Worm (Caenorhabditis elegans) whole organism, early embryonic: ENCODE data around the gene srh-245.

Source experiments
- B0310.2 ChIP-seq: sonication (generic microtip); optimal IDR thresholded peaks from 2 replicates; lab custom pipeline; 2016; ENCODE audit warnings: mild to moderate bottlenecking, missing genetic modification characterization, missing compliant biosample characterization
- F13C5.2 ChIP-seq: sonication (generic microtip); optimal IDR thresholded peaks from 2 replicates; lab custom pipeline; 2017; ENCODE audit warnings: mild to moderate bottlenecking, missing genetic modification characterization, inconsistent platforms, missing compliant biosample characterization
- aly-1 ChIP-seq: sonication (generic microtip); optimal IDR thresholded peaks from 2 replicates; lab custom pipeline; 2016; ENCODE audit warnings: missing genetic modification characterization, missing compliant biosample characterization
- ama-1 ChIP-seq: fragments of 150-350 bp; optimal IDR thresholded peaks from 2 replicates; lab custom pipeline; 2014
- ceh-13 ChIP-seq: fragments of 200-800 bp; sonication (Bioruptor generic); optimal IDR thresholded peaks from 2 replicates; lab custom pipeline; 2018; ENCODE audit warnings: mild to moderate bottlenecking, missing genetic modification characterization, missing compliant biosample characterization
- ceh-36 ChIP-seq: sonication (generic microtip); optimal IDR thresholded peaks from 2 replicates; lab custom pipeline; 2016; ENCODE audit warnings: missing genetic modification characterization, inconsistent platforms, missing compliant biosample characterization
- ets-7 ChIP-seq: sonication (generic microtip); optimal IDR thresholded peaks from 2 replicates; lab custom pipeline; 2016; ENCODE audit warnings: missing genotype, missing genetic modification characterization, missing compliant biosample characterization
- flt-1 ChIP-seq: fragments of 200-800 bp; sonication (Bioruptor generic); IDR thresholded peaks from 2 replicates; pipeline ENCODE4 v1.3.6; 2022; ENCODE audit warnings: missing genetic modification characterization, missing compliant biosample characterization
- hmbx-1 ChIP-seq: sonication (generic microtip); optimal IDR thresholded peaks from 2 replicates; lab custom pipeline; 2016; ENCODE audit warnings: mild to moderate bottlenecking, missing genetic modification characterization, missing compliant biosample characterization
- hmg-4 ChIP-seq: fragments of 200-800 bp; sonication (Bioruptor generic); optimal IDR thresholded peaks from 2 replicates; lab custom pipeline; 2018; ENCODE audit warnings: mild to moderate bottlenecking, missing genetic modification characterization, missing compliant biosample characterization
- hnd-1 ChIP-seq: sonication (generic microtip); optimal IDR thresholded peaks from 2 replicates; lab custom pipeline; 2016; ENCODE audit warnings: missing genetic modification characterization, missing compliant biosample characterization
- pes-1 ChIP-seq: fragments of 200-800 bp; sonication (Bioruptor generic); IDR thresholded peaks from 2 replicates; pipeline ENCODE4 v1.3.6; 2022; ENCODE audit warnings: missing genetic modification reagents, missing genetic modification characterization, missing compliant biosample characterization
- scrt-1 ChIP-seq: fragments of 200-800 bp; sonication (Bioruptor generic); IDR thresholded peaks from 2 replicates; pipeline ENCODE4 v1.3.6; 2022; ENCODE audit warnings: missing genetic modification characterization, missing compliant biosample characterization
- sea-1 ChIP-seq: fragments of 200-800 bp; sonication (Bioruptor generic); conservative IDR thresholded peaks from 2 replicates; pipeline ENCODE4 v1.3.6; 2022; ENCODE audit warnings: missing genetic modification characterization, missing compliant biosample characterization
- tbx-11 ChIP-seq: fragments of 200-800 bp; sonication (Bioruptor generic); IDR thresholded peaks from 2 replicates; pipeline ENCODE4 v1.3.6; 2022; ENCODE audit warnings: missing genetic modification characterization, missing compliant biosample characterization
- tbx-37 ChIP-seq: fragments of 200-800 bp; sonication (Bioruptor generic); conservative IDR thresholded peaks from 2 replicates; pipeline ENCODE4 v1.3.6; 2022; ENCODE audit warnings: missing genetic modification reagents, missing genetic modification characterization, missing compliant biosample characterization
- tra-4 ChIP-seq: sonication (generic microtip); optimal IDR thresholded peaks from 2 replicates; lab custom pipeline; 2017; ENCODE audit warnings: missing genetic modification characterization, missing compliant biosample characterization

Gene srh-245

DNA sequence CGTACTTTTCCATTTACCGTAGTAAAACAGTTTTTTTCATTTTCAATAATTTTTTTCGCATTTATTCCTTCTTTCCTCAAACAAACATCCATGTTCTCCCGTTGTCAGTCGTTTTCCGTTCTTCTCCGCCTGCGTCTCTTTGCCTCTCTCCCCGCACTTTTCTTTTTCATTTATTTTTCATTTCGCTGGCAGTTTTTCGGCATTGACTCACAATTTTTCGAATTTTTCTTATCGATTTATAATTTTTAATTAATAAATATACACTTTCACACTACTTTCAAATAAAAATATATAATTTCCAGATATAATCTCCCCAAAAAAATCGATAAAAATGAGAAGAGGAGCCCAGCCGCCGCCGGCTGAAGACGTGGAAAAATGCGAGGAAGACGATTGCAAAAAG lies 31.7 kb upstream of the srh-245 start, which contains the start of gene H25P19.1:
Gene H25P19.1, plus strand, starts transcription at position 301 of the 400 bp plus-strand sequence.
- TF ChIP-seq tra-4 (no peak), hmbx-1 (no peak), tbx-11 (GFP tag; lab: Robert Waterston, UW) (no peak), tbx-37 (GFP tag; lab: Robert Waterston, UW) (no peak), pes-1 (GFP tag; lab: Robert Waterston, UW) (no peak), flt-1 (no peak), ama-1 (lab: Kevin White, UChicago) (no peak), B0310.2 (tag; lab: Kevin White, UChicago) (no peak), hnd-1 (no peak), sea-1 (GFP tag; lab: Robert Waterston, UW) (no peak), ceh-13 (GFP tag; lab: Kevin White, UChicago) (no peak), ceh-36 (no peak)

DNA sequence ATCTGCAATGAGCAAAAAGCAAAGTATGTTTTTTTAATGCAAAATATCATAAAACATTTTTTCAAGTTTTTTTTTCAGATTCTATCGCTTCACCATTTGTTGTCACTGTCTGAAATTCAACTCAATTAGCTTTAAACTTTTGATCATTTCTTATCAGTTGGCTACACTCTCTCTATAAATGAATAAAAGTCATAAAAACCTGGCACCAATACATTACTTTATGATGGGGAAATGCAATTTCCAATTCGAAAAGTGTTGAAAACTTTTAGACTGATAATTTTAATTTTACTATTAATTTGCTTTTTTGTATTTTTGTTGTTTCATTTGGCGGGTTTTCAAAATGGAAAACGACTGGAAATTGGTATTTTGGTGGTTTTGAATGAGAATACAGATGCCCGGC lies 28.1 kb upstream of the srh-245 start, which contains the start of gene F31F4.1:
Gene F31F4.1, plus strand, starts transcription at position 203 of the 400 bp plus-strand sequence.
- TF ChIP-seq ama-1 (lab: Kevin White, UChicago) (no peak), tbx-37 (GFP tag; lab: Robert Waterston, UW) (no peak), ets-7 (tag; lab: Kevin White, UChicago) (no peak), hmbx-1 (no peak), hmg-4 (GFP tag; lab: Kevin White, UChicago) (no peak), F13C5.2 (tag; lab: Kevin White, UChicago) (no peak), tra-4 (no peak), tbx-11 (GFP tag; lab: Robert Waterston, UW) (no peak), B0310.2 (tag; lab: Kevin White, UChicago) (no peak), sea-1 (GFP tag; lab: Robert Waterston, UW) (no peak)

DNA sequence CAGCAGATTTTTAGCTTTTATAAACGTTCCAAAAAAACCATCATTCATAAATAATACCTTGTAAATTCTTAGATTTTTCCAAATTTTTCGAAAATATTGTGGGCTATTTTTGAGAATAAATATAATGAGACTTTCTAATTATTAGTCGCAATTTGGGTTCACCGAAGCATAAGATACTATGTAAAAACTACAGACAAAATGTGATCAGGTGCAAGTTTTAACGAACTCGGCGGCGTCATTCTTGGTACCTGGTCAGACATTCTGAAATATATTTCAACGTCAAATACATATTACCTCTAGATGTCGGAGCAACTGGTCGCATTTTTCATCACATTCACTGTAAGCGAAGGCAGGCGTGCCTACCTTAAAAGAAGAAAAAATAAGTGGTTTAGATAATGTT lies 26.3 kb upstream of the srh-245 start, which contains the start of gene srx-23:
Gene srx-23, plus strand, starts transcription at position 301 of the 400 bp plus-strand sequence.
- TF ChIP-seq sea-1 (GFP tag; lab: Robert Waterston, UW) (no peak), ama-1 (lab: Kevin White, UChicago) (no peak), ceh-36 (no peak), flt-1 (no peak), hmbx-1 (no peak), ets-7 (tag; lab: Kevin White, UChicago) (no peak), tbx-11 (GFP tag; lab: Robert Waterston, UW) (no peak), hnd-1 (no peak), tbx-37 (GFP tag; lab: Robert Waterston, UW) (no peak), pes-1 (GFP tag; lab: Robert Waterston, UW) (no peak), ceh-13 (GFP tag; lab: Kevin White, UChicago) (no peak), F13C5.2 (tag; lab: Kevin White, UChicago) (no peak), aly-1 (tag; lab: Kevin White, UChicago) (no peak), scrt-1 (GFP tag; lab: Robert Waterston, UW) (no peak)

DNA sequence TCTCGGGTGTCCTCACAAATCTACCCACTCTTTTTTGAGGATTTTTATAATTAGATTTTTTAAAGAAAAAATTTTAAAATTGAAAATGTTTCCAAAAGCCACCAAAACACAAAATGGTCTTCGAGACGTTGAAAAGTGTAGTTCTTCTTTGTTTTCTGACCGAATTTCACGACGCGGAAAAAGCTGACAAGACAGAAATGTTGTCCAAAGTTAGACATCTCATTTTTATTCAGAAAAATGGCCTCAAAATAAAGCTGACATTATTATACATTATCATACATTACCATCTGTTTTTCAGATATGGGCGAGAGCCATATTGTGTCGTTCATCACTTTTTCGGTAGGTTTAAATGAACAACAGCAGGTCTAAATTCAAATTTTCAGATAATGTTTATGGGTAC lies 23.9 kb upstream of the srh-245 start, which contains the start of gene srx-22:
Gene srx-22, plus strand, starts transcription at position 301 of the 400 bp plus-strand sequence.
- no peak for TF ChIP-seq ama-1 (lab: Kevin White, UChicago)
- TF ChIP-seq B0310.2 (tag; lab: Kevin White, UChicago), result no peak
- TF ChIP-seq tbx-37 (GFP tag; lab: Robert Waterston, UW), result no peak
- TF ChIP-seq tbx-11 (GFP tag; lab: Robert Waterston, UW), result no peak
- no peak for TF ChIP-seq ets-7 (tag; lab: Kevin White, UChicago)
- no peak for TF ChIP-seq ceh-36
- TF ChIP-seq hmbx-1, result no peak
- TF ChIP-seq aly-1 (tag; lab: Kevin White, UChicago), result no peak
- no peak for TF ChIP-seq flt-1
- no peak for TF ChIP-seq F13C5.2 (tag; lab: Kevin White, UChicago)
- TF ChIP-seq tra-4, result no peak
- no peak for TF ChIP-seq sea-1 (GFP tag; lab: Robert Waterston, UW)
- TF ChIP-seq pes-1 (GFP tag; lab: Robert Waterston, UW), result no peak
- TF ChIP-seq hmg-4 (GFP tag; lab: Kevin White, UChicago), result no peak
- TF ChIP-seq hnd-1, result no peak
- TF ChIP-seq scrt-1 (GFP tag; lab: Robert Waterston, UW), result no peak
- no peak for TF ChIP-seq ceh-13 (GFP tag; lab: Kevin White, UChicago)

DNA sequence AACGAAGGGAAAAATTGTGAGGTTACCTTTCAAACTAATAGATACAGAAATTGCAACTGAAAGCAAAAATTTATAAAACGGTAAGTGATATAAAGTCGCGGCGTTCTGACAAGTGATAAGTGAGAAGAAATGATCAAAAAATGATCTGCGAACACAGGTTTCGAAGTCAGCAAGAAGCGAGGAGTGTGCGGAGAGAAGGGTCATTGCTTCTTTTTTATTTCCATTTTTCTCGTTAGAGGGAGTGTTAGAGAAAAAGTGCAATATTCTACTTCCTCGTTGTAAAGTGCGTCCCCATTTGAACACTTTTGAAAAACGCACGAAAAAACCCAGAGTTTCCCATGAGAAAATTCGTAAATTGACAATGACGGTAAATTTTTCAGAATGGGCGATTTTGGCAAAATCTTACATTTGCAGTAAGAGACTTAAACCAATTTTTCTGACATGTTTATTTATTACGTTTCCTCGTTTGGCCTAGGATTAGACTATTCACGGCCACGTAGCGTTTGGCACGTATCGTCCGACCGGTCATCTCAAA lies 20.9 kb upstream of the srh-245 start, which contains the start of the genes fbxa-72 and srx-21:
Gene fbxa-72, minus strand, starts transcription at position 204 of the 535 bp plus-strand sequence.
Gene srx-21, plus strand, starts transcription at position 485 of the 535 bp plus-strand sequence.
- TF ChIP-seq sea-1 (GFP tag; lab: Robert Waterston, UW), result no peak
- TF ChIP-seq ets-7 (tag; lab: Kevin White, UChicago), result no peak
- no peak for TF ChIP-seq tbx-37 (GFP tag; lab: Robert Waterston, UW)
- no peak for TF ChIP-seq aly-1 (tag; lab: Kevin White, UChicago)
- TF ChIP-seq hmg-4 (GFP tag; lab: Kevin White, UChicago), result no peak
- TF ChIP-seq ama-1 (lab: Kevin White, UChicago), result no peak

DNA sequence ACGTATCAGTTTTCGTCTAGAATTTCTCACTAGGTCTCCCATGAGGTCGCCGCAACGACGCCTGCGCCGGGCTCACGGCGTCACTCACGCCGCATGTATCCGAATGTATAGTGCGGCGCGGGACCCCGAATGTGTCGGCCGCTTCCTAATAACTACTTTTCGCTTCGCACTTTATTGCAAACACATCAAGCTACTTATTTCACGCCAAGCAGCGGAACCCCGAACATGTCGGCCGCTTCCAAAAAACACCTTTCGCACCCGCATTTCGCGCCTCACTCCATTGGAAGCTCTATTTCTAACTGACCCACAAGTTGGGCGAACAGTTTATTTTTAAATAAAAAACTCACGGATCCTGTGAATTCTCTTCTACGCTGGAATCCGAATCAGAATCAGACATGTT lies 20.4 kb upstream of the srh-245 start:
- no peak for TF ChIP-seq hmg-4 (GFP tag; lab: Kevin White, UChicago)
- TF ChIP-seq ceh-13 (GFP tag; lab: Kevin White, UChicago), result no peak
- TF ChIP-seq aly-1 (tag; lab: Kevin White, UChicago), result no peak
- no peak for TF ChIP-seq tbx-11 (GFP tag; lab: Robert Waterston, UW)
- no peak for TF ChIP-seq tbx-37 (GFP tag; lab: Robert Waterston, UW)
- TF ChIP-seq ama-1 (lab: Kevin White, UChicago), result no peak
- no peak for TF ChIP-seq ceh-36
- TF ChIP-seq F13C5.2 (tag; lab: Kevin White, UChicago), result no peak
- TF ChIP-seq tra-4, result no peak
- no peak for TF ChIP-seq flt-1
- TF ChIP-seq scrt-1 (GFP tag; lab: Robert Waterston, UW), result no peak
- TF ChIP-seq pes-1 (GFP tag; lab: Robert Waterston, UW), result no peak
- TF ChIP-seq hnd-1, result no peak
- TF ChIP-seq B0310.2 (tag; lab: Kevin White, UChicago), result no peak
- no peak for TF ChIP-seq ets-7 (tag; lab: Kevin White, UChicago)
- no peak for TF ChIP-seq sea-1 (GFP tag; lab: Robert Waterston, UW)

DNA sequence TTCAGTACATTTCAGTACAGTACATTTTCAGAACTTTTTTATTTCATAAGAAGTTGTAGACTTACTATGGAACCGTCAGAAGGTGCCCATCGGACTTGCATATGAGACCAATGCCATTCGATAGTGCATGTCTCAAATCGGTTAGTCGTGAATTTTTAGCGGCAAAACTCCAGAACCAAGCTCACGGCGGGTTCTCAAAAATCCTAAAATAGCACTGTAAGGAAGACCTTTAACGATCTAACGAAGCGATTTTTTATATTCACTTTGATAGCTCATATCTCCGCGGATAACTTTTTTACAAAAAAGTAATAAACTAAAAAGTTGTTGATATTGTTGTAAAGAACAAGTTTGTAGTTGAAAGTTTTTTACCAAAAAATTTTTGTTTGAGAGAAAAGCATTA lies 18.5 kb upstream of the srh-245 start, which contains the start of gene sru-25:
Gene sru-25, minus strand, starts transcription at position 101 of the 400 bp plus-strand sequence.
- no peak for TF ChIP-seq ceh-36
- no peak for TF ChIP-seq ceh-13 (GFP tag; lab: Kevin White, UChicago)
